Fruit fly (Drosophila melanogaster): ENCODE results near the gene Pstk.

dm6 chrX:19621145-19621544 lies 2.8 kb upstream of the Pstk start, which contains the start of gene CG14221:
- TF ChIP-seq Hr78 (GFP tag; optimal IDR thresholded peaks at IDR 0.05), result no peak
- no peak for TF ChIP-seq Hnf4 (GFP tag; optimal IDR thresholded peaks at IDR 0.05)
- TF ChIP-seq Myc (optimal IDR thresholded peaks at IDR 0.05), result no peak
- no peak for TF ChIP-seq br (GFP tag; optimal IDR thresholded peaks at IDR 0.05)
